Fruit fly (Drosophila melanogaster) Kc167 (cell line): ENCODE results near the gene CG18476.

Experiments
- Sin3A ChIP-seq: fragments of >200 bp; optimal IDR thresholded peaks from 2 replicates; lab custom pipeline; 2018; ENCODE audit warnings: missing external identifiers
- h ChIP-seq: fragments of >200 bp; optimal IDR thresholded peaks from 3 replicates; lab custom pipeline; 2018; ENCODE audit warnings: missing external identifiers
- insv ChIP-seq: fragments of >200 bp; optimal IDR thresholded peaks from 3 replicates; lab custom pipeline; 2018; ENCODE audit warnings: missing external identifiers
- psq ChIP-seq: fragments of >200 bp; optimal IDR thresholded peaks from 2 replicates; lab custom pipeline; 2017; ENCODE audit warnings: missing external identifiers
- ttk ChIP-seq: sonication (Bioruptor generic); optimal IDR thresholded peaks from 2 replicates; lab custom pipeline; 2017; ENCODE audit warnings: missing external identifiers

dm6 chr3R:11661712-11662111 is 16.2 kb downstream of the CG18476 start:
- no peak for TF ChIP-seq Sin3A (lab: Kevin White, UChicago)
- TF ChIP-seq h (lab: Kevin White, UChicago) = no peak
- TF ChIP-seq ttk (lab: Kevin White, UChicago) = no peak
- TF ChIP-seq insv (lab: Kevin White, UChicago) = no peak
- TF ChIP-seq psq (lab: Kevin White, UChicago) = no peak
